Worm (Caenorhabditis elegans): ENCODE measurements around the gene srlf-17.
A peak's percentile ranks its signal among the peaks of the same experiment; 100 is the strongest.

Gene srlf-17

ce11 chrIV:11109771-11110170 is 7.3 kb upstream of the srlf-17 start, which contains the start of gene pigk-1 (continued):
- TF ChIP-seq B0336.3 (GFP tag; IDR thresholded peaks at IDR 0.05) (peak; percentile 88), Y67H2A.10 (GFP tag; conservative IDR thresholded peaks at IDR 0.05) (no peak), repo-1 (tag; optimal IDR thresholded peaks at IDR 0.05) (no peak), cebp-1 (GFP tag; IDR thresholded peaks at IDR 0.05) (no peak), cebp-1 (tag; optimal IDR thresholded peaks at IDR 0.05) (no peak), zfh-2 (GFP tag; conservative IDR thresholded peaks at IDR 0.05) (no peak), xnd-1 (tag; optimal IDR thresholded peaks at IDR 0.05) (peak; percentile 40), D2030.7 (GFP tag; IDR thresholded peaks at IDR 0.05) (peak; percentile 38; the same call in 1 of the 2 replicates), nfya-2 (GFP tag; IDR thresholded peaks at IDR 0.05) (peak; percentile 71; the same call in 1 of the 2 replicates), attf-6 (GFP tag; IDR thresholded peaks at IDR 0.05) (peak; percentile 76), nhr-80 (tag; optimal IDR thresholded peaks at IDR 0.05) (no peak), ztf-18 (tag; optimal IDR thresholded peaks at IDR 0.05) (no peak), madf-8 (GFP tag; conservative IDR thresholded peaks at IDR 0.05) (peak; percentile 35; the same call in 1 of the 2 replicates), lin-54 (GFP tag; optimal IDR thresholded peaks at IDR 0.05) (peak; percentile 56), Y53F4B.3 (GFP tag; IDR thresholded peaks at IDR 0.05) (no peak), chd-7 (tag; optimal IDR thresholded peaks at IDR 0.05) (no peak), lsy-27 (tag; optimal IDR thresholded peaks at IDR 0.05; ENCODE audit: borderline replicate concordance, insufficient read depth) (no peak), ama-1 (optimal IDR thresholded peaks at IDR 0.05) (no peak), ama-1 (GFP tag; optimal IDR thresholded peaks at IDR 0.05) (peak in 1 of 2 experiments; percentile 30), snpc-3.4 (tag; optimal IDR thresholded peaks at IDR 0.05) (peak; percentile 43), athp-1 (tag; optimal IDR thresholded peaks at IDR 0.05) (peak; percentile 28), ceh-79 (tag; optimal IDR thresholded peaks at IDR 0.05) (no peak), efl-1 (GFP tag; optimal IDR thresholded peaks at IDR 0.05) (peak; percentile 18), ceh-40 (GFP tag; IDR thresholded peaks at IDR 0.05) (no peak), lsl-1 (GFP tag; optimal IDR thresholded peaks at IDR 0.05) (peak; percentile 44), attf-5 (GFP tag; optimal IDR thresholded peaks at IDR 0.05) (no peak), F52B5.7 (tag; optimal IDR thresholded peaks at IDR 0.05) (no peak), ztf-3 (GFP tag; optimal IDR thresholded peaks at IDR 0.05) (no peak), madf-6 (GFP tag; IDR thresholded peaks at IDR 0.05) (peak; percentile 82), ceh-91 (GFP tag; IDR thresholded peaks at IDR 0.05) (no peak), F23B12.7 (tag; optimal IDR thresholded peaks at IDR 0.05; ENCODE audit: insufficient read depth) (no peak), atf-7 (tag; optimal IDR thresholded peaks at IDR 0.05) (no peak), dox-1 (GFP tag; IDR thresholded peaks at IDR 0.05) (no peak), F10E7.11 (tag; optimal IDR thresholded peaks at IDR 0.05) (no peak), mes-4 (tag; optimal IDR thresholded peaks at IDR 0.05) (no peak), nhr-120 (GFP tag; IDR thresholded peaks at IDR 0.05) (no peak), lin-40 (tag; optimal IDR thresholded peaks at IDR 0.05) (no peak), aptf-2 (GFP tag; conservative IDR thresholded peaks at IDR 0.05) (no peak), T26A5.8 (tag; optimal IDR thresholded peaks at IDR 0.05) (peak; percentile 48), madf-3 (GFP tag; IDR thresholded peaks at IDR 0.05) (peak; percentile 81), snpc-1.1 (tag; optimal IDR thresholded peaks at IDR 0.05; ENCODE audit: insufficient read depth) (no peak), hmg-20 (GFP tag; IDR thresholded peaks at IDR 0.05) (no peak), ekl-4 (GFP tag; IDR thresholded peaks at IDR 0.05) (peak; percentile 57), lin-35 (GFP tag; optimal IDR thresholded peaks at IDR 0.05) (no peak), T07F8.4 (tag; optimal IDR thresholded peaks at IDR 0.05) (no peak), F49E8.2 (tag; optimal IDR thresholded peaks at IDR 0.05; ENCODE audit: insufficient read depth) (peak; percentile 69), rec-8 (tag; optimal IDR thresholded peaks at IDR 0.05) (no peak), sea-2 (GFP tag; IDR thresholded peaks at IDR 0.05) (no peak), egl-18 (GFP tag; IDR thresholded peaks at IDR 0.05) (no peak)
